Worm (Caenorhabditis elegans) whole organism, L1 larva: ENCODE data around the gene F38H12.5.

Experiments
- elt-3 ChIP-seq, 6 experiments: fragments of 150-350 bp in 1 of 6; sonication (generic microtip); optimal IDR thresholded peaks; 2 replicates each; lab custom pipeline; 2017 to 2018; ENCODE audit warnings: missing biosample characterization in 6 of 6, missing genetic modification characterization in 6 of 6, inconsistent platforms in 1 of 6
- fkh-8 ChIP-seq: sonication (generic microtip); optimal IDR thresholded peaks from 2 replicates; lab custom pipeline; 2016; ENCODE audit warnings: mild to moderate bottlenecking, missing genetic modification characterization, missing compliant biosample characterization
- hpl-2 ChIP-seq: fragments of 150-350 bp; optimal IDR thresholded peaks from 2 replicates; lab custom pipeline; 2014; ENCODE audit warnings: missing biosample characterization, missing genetic modification reagents, missing genetic modification characterization
- mep-1 ChIP-seq: fragments of 150-350 bp; optimal IDR thresholded peaks from 2 replicates; lab custom pipeline; 2014; ENCODE audit warnings: missing biosample characterization, missing genetic modification characterization
- nhr-12 ChIP-seq: sonication (generic microtip); optimal IDR thresholded peaks from 2 replicates; lab custom pipeline; 2017; ENCODE audit warnings: missing biosample characterization, missing genetic modification characterization
- nhr-28 ChIP-seq: fragments of 150-350 bp; optimal IDR thresholded peaks from 2 replicates; lab custom pipeline; 2014; ENCODE audit warnings: missing biosample characterization, missing genetic modification characterization
- nhr-77 ChIP-seq: fragments of 150-350 bp; optimal IDR thresholded peaks from 2 replicates; lab custom pipeline; 2014; ENCODE audit warnings: missing biosample characterization, missing genetic modification characterization
- nhr-90 ChIP-seq: sonication (generic microtip); optimal IDR thresholded peaks from 2 replicates; lab custom pipeline; 2016; ENCODE audit warnings: mild to moderate bottlenecking, missing genetic modification characterization, missing compliant biosample characterization; ENCODE audit not compliant: poor library complexity
- snpc-4 ChIP-seq: fragments of 150-350 bp; optimal IDR thresholded peaks from 2 replicates; lab custom pipeline; 2014; ENCODE audit warnings: missing biosample characterization, missing genetic modification characterization

- no peak for TF ChIP-seq fkh-8
- TF ChIP-seq nhr-12 (tag; lab: Kevin White, UChicago), result no peak
- no peak for TF ChIP-seq nhr-77 (tag; lab: Kevin White, UChicago)
- no peak for TF ChIP-seq nhr-28 (tag; lab: Kevin White, UChicago)
- no peak for TF ChIP-seq hpl-2 (GFP tag; lab: Kevin White, UChicago)
- no peak for TF ChIP-seq snpc-4 (tag; lab: Kevin White, UChicago)
- no peak for TF ChIP-seq nhr-90 (tag; lab: Kevin White, UChicago)
- no peak for TF ChIP-seq elt-3 (tag; optimal IDR thresholded peaks at IDR 0.05; lab: Kevin White, UChicago)
- TF ChIP-seq mep-1, result no peak
These were observed 31.8 kb upstream of the F38H12.5 start, which contains the start of gene srw-133 for ce11 chrV:4114627-4115026.
